Fruit fly (Drosophila melanogaster): ENCODE results near the gene Pvf2.

DNA sequence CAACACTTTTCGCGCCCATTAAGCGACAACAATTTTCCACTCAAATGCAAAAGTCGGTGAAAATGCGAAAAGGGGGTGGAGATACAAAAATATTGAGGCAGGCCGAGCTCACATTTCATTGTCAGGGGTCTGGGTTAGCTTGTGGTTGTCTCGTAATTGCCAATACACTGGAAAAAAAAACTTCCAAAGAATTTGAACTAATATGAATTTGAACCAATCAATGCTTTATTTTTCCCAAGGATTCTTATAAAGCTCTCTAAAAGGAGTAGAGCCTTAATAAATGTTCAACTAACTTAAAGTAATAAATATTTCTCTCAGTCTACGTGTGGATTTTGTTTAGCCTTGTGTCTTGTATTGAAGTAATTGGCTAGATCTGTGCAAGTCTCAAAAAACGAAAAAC is 11.4 kb downstream of the Pvf2 start:
- TF ChIP-seq CTCF (optimal IDR thresholded peaks at IDR 0.05) (no peak), CG8478 (optimal IDR thresholded peaks at IDR 0.05) (no peak)
